Worm (Caenorhabditis elegans) whole organism, L3 larva: Measurements from ENCODE around the gene F43G6.17.

Source experiments
- ceh-82 ChIP-seq: fragments of 150-350 bp; optimal IDR thresholded peaks from 2 replicates; lab custom pipeline; 2014; ENCODE audit warnings: missing biosample characterization, missing genetic modification characterization
- nhr-77 ChIP-seq: fragments of 150-350 bp; optimal IDR thresholded peaks from 2 replicates; lab custom pipeline; 2014; ENCODE audit warnings: missing biosample characterization, missing genetic modification characterization
- ztf-11 ChIP-seq: fragments of 150-350 bp; optimal IDR thresholded peaks from 2 replicates; lab custom pipeline; 2014; ENCODE audit warnings: missing biosample characterization, missing genetic modification characterization

DNA sequence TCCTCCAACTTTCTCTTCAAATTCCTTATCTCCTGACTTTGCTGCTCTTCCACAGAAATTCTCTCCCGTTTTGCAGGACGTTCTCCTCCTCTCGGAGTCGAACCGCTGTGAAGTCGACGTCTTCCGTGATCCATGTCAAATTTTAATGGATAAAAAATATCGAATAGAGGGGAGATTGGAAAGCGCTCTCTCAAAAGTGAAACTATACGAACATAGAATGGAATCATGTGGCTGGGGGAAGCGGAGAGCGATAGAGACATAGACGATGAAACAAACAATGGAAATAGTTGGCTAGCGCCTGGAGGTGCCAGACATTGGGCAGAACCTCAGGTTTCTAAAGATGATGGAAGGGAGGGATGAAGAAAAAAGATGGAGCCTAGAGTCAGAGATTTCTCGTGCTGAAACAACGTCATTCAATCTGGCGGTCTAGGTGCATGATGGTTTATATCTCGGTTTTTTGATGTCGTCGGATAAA, 11.4 kb downstream of the F43G6.17 start, which contains the start of gene F43G6.8:
- TF ChIP-seq nhr-77 (tag; lab: Kevin White, UChicago), result no peak
- TF ChIP-seq ztf-11 (tag; lab: Kevin White, UChicago), result no peak
- TF ChIP-seq ceh-82 (tag; lab: Kevin White, UChicago), result no peak
